Worm (Caenorhabditis elegans) whole organism, young adult: Measurements from ENCODE around the gene iglr-1.
A peak's percentile ranks its signal among the peaks of the same experiment; 100 is the strongest.

Source experiments
- B0336.3 ChIP-seq: fragments of 200-800 bp; sonication (Bioruptor generic); IDR thresholded peaks from 2 replicates; pipeline ENCODE4 v1.3.6; 2022; ENCODE audit warnings: missing genetic modification characterization, missing compliant biosample characterization
- D2030.7 ChIP-seq: fragments of 200-800 bp; sonication (Bioruptor generic); IDR thresholded peaks from 2 replicates; pipeline ENCODE4 v1.3.6; 2022; ENCODE audit warnings: missing genetic modification reagents, missing genetic modification characterization, missing compliant biosample characterization
- Y79H2A.3 ChIP-seq: fragments of 200-800 bp; sonication (Bioruptor generic); conservative IDR thresholded peaks from 2 replicates; pipeline ENCODE4 v1.3.6; 2022; ENCODE audit warnings: missing genetic modification reagents, missing genetic modification characterization, missing compliant biosample characterization
- akir-1 ChIP-seq: fragments of 200-800 bp; sonication (Bioruptor generic); optimal IDR thresholded peaks from 2 replicates; lab custom pipeline; 2018; ENCODE audit warnings: mild to moderate bottlenecking, missing genetic modification characterization, moderate library complexity, missing compliant biosample characterization
- ama-1 ChIP-seq, 3 experiments: fragments of 150-350 bp in 1 of 3; sonication (generic microtip) in 2 of 3; optimal IDR thresholded peaks; 2 replicates each; lab custom pipeline; 2014 to 2018; ENCODE audit warnings: missing biosample characterization in 2 of 3, missing genetic modification characterization in 2 of 3, missing genetic modification reagents in 2 of 3
- bed-2 ChIP-seq: fragments of 200-800 bp; sonication (Bioruptor generic); IDR thresholded peaks from 2 replicates; pipeline ENCODE4 v1.3.6; 2022; ENCODE audit warnings: missing genetic modification reagents, missing genetic modification characterization, missing compliant biosample characterization
- ceh-40 ChIP-seq: fragments of 200-800 bp; sonication (Bioruptor generic); IDR thresholded peaks from 2 replicates; pipeline ENCODE4 v1.3.6; 2022; ENCODE audit warnings: missing genetic modification characterization, missing compliant biosample characterization
- ceh-58 ChIP-seq: fragments of 200-800 bp; sonication (Bioruptor generic); IDR thresholded peaks from 2 replicates; pipeline ENCODE4 v1.3.6; 2022; ENCODE audit warnings: missing genetic modification characterization, missing compliant biosample characterization
- dpl-1 ChIP-seq: fragments of 150-350 bp; optimal IDR thresholded peaks from 2 replicates; lab custom pipeline; 2014; ENCODE audit warnings: missing biosample characterization, missing genetic modification reagents, missing genetic modification characterization
- ekl-4 ChIP-seq: fragments of 200-800 bp; sonication (Bioruptor generic); IDR thresholded peaks from 2 replicates; pipeline ENCODE4 v1.3.6; 2022; ENCODE audit warnings: missing genetic modification reagents, missing genetic modification characterization, missing compliant biosample characterization
- him-1 ChIP-seq: sonication (generic microtip); optimal IDR thresholded peaks from 2 replicates; lab custom pipeline; 2016; ENCODE audit warnings: missing genotype, missing genetic modification reagents, missing genetic modification characterization, missing compliant biosample characterization
- hlh-26 ChIP-seq: fragments of 200-800 bp; sonication (Bioruptor generic); conservative IDR thresholded peaks from 2 replicates; pipeline ENCODE4 v1.3.6; 2022; ENCODE audit warnings: missing genetic modification reagents, missing genetic modification characterization, missing compliant biosample characterization
- hrde-1 ChIP-seq: sonication (generic microtip); optimal IDR thresholded peaks from 2 replicates; lab custom pipeline; 2016; ENCODE audit warnings: missing genetic modification characterization, mild to moderate bottlenecking, missing compliant biosample characterization, moderate library complexity, missing genotype, missing genetic modification reagents, borderline replicate concordance
- lag-1 ChIP-seq: fragments of 200-800 bp; sonication (Bioruptor generic); IDR thresholded peaks from 2 replicates; pipeline ENCODE4 v1.3.6; 2022; ENCODE audit warnings: missing genetic modification reagents, missing genetic modification characterization, missing compliant biosample characterization
- let-526 ChIP-seq: fragments of 200-800 bp; sonication (Bioruptor generic); IDR thresholded peaks from 2 replicates; pipeline ENCODE4 v1.3.6; 2022; ENCODE audit warnings: missing genetic modification reagents, missing genetic modification characterization, missing compliant biosample characterization
- lin-26 ChIP-seq: fragments of 200-800 bp; sonication (Bioruptor generic); IDR thresholded peaks from 2 replicates; pipeline ENCODE4 v1.3.6; 2022; ENCODE audit warnings: missing genetic modification reagents, missing genetic modification characterization, missing compliant biosample characterization
- lin-35 ChIP-seq, 3 experiments: fragments of 150-350 bp in 2 of 3; sonication (generic microtip) in 1 of 3; optimal IDR thresholded peaks; 2 replicates each; lab custom pipeline; 2014 to 2018; ENCODE audit warnings: missing biosample characterization in 3 of 3, missing genetic modification characterization in 3 of 3, missing genetic modification reagents in 3 of 3
- lin-40 ChIP-seq: sonication (generic microtip); optimal IDR thresholded peaks from 2 replicates; lab custom pipeline; 2016; ENCODE audit warnings: missing genetic modification characterization, mild to moderate bottlenecking, missing compliant biosample characterization, missing genotype, missing genetic modification reagents
- lir-1 ChIP-seq: fragments of 200-800 bp; sonication (Bioruptor generic); conservative IDR thresholded peaks from 2 replicates; pipeline ENCODE4 v1.3.6; 2022; ENCODE audit warnings: missing genetic modification reagents, missing genetic modification characterization, missing compliant biosample characterization
- lsy-27 ChIP-seq: sonication (generic microtip); optimal IDR thresholded peaks from 2 replicates; lab custom pipeline; 2017; ENCODE audit warnings: missing genetic modification characterization, mild to moderate bottlenecking, missing compliant biosample characterization, antibody characterized with exemption, missing genotype, borderline replicate concordance; ENCODE audit not compliant: insufficient read depth
- madf-10 ChIP-seq: sonication (generic microtip); optimal IDR thresholded peaks from 2 replicates; lab custom pipeline; 2016; ENCODE audit warnings: mild to moderate bottlenecking, missing genetic modification characterization, missing compliant biosample characterization
- madf-3 ChIP-seq: fragments of 200-800 bp; sonication (Bioruptor generic); IDR thresholded peaks from 2 replicates; pipeline ENCODE4 v1.3.6; 2022; ENCODE audit warnings: missing genetic modification reagents, missing genetic modification characterization, missing compliant biosample characterization
- madf-8 ChIP-seq: fragments of 200-800 bp; sonication (Bioruptor generic); conservative IDR thresholded peaks from 2 replicates; pipeline ENCODE4 v1.3.6; 2022; ENCODE audit warnings: missing genetic modification reagents, missing genetic modification characterization, missing compliant biosample characterization
- mcd-1 ChIP-seq: fragments of 200-800 bp; sonication (Bioruptor generic); IDR thresholded peaks from 2 replicates; pipeline ENCODE4 v1.3.6; 2022; ENCODE audit warnings: missing genetic modification reagents, missing genetic modification characterization, missing compliant biosample characterization
- mes-4 ChIP-seq: sonication (generic microtip); optimal IDR thresholded peaks from 2 replicates; lab custom pipeline; 2016; ENCODE audit warnings: missing genotype, missing genetic modification characterization, missing compliant biosample characterization
- nfya-1 ChIP-seq: sonication (generic microtip); optimal IDR thresholded peaks from 2 replicates; lab custom pipeline; 2017; ENCODE audit warnings: antibody characterized with exemption, missing compliant biosample characterization, missing genetic modification characterization, borderline replicate concordance; ENCODE audit not compliant: insufficient read depth
- pha-4 ChIP-seq: fragments of 150-350 bp; sonication (generic microtip); optimal IDR thresholded peaks from 2 replicates; lab custom pipeline; 2014; ENCODE audit warnings: missing biosample characterization, missing genetic modification reagents, missing genetic modification characterization
- rpc-1 ChIP-seq, 2 experiments: fragments of 150-350 bp in 1 of 2; sonication (generic microtip) in 1 of 2; optimal IDR thresholded peaks; 2 replicates each; lab custom pipeline; 2014 to 2018; ENCODE audit warnings: missing biosample characterization in 1 of 2, missing genetic modification characterization in 1 of 2, missing genetic modification reagents in 1 of 2, missing genotype in 1 of 2
- snpc-1.1 ChIP-seq: sonication (generic microtip); optimal IDR thresholded peaks from 2 replicates; lab custom pipeline; 2017; ENCODE audit warnings: missing genetic modification characterization, mild to moderate bottlenecking, missing compliant biosample characterization, antibody characterized with exemption, moderate library complexity, missing genotype, missing genetic modification reagents; ENCODE audit not compliant: insufficient read depth
- snpc-3.4 ChIP-seq: sonication (generic microtip); optimal IDR thresholded peaks from 2 replicates; lab custom pipeline; 2017; ENCODE audit warnings: missing genetic modification characterization, mild to moderate bottlenecking, missing compliant biosample characterization, antibody characterized with exemption, moderate library complexity, missing genotype, missing genetic modification reagents
- snpc-4 ChIP-seq, 5 experiments: fragments of 150-350 bp in 1 of 5; sonication (generic microtip) in 4 of 5; optimal IDR thresholded peaks; 2 replicates each; lab custom pipeline; 2014 to 2018; ENCODE audit warnings: missing genetic modification characterization in 5 of 5, missing biosample characterization in 3 of 5, antibody characterized with exemption in 2 of 5, mild to moderate bottlenecking in 2 of 5, missing compliant biosample characterization in 2 of 5, missing genotype in 2 of 5, moderate library complexity in 2 of 5, missing genetic modification reagents in 1 of 5
- somi-1 ChIP-seq: fragments of 200-800 bp; sonication (Bioruptor generic); optimal IDR thresholded peaks from 2 replicates; lab custom pipeline; 2018; ENCODE audit warnings: mild to moderate bottlenecking, missing genetic modification characterization, missing compliant biosample characterization
- sptf-2 ChIP-seq: fragments of 200-800 bp; sonication (Bioruptor generic); optimal IDR thresholded peaks from 2 replicates; lab custom pipeline; 2018; ENCODE audit warnings: mild to moderate bottlenecking, missing genetic modification characterization, missing compliant biosample characterization
- tbp1 ChIP-seq: fragments of 200-800 bp; sonication (Bioruptor generic); optimal IDR thresholded peaks from 2 replicates; lab custom pipeline; 2018; ENCODE audit warnings: mild to moderate bottlenecking, missing genetic modification characterization, missing compliant biosample characterization
- tlf-1 ChIP-seq: fragments of 200-800 bp; sonication (Bioruptor generic); optimal IDR thresholded peaks from 2 replicates; lab custom pipeline; 2018; ENCODE audit warnings: mild to moderate bottlenecking, missing genetic modification characterization, missing compliant biosample characterization
- unc-130 ChIP-seq: sonication (generic microtip); optimal IDR thresholded peaks from 2 replicates; lab custom pipeline; 2016; ENCODE audit warnings: missing genetic modification reagents, missing genetic modification characterization, missing compliant biosample characterization
- ztf-22 ChIP-seq: fragments of 200-800 bp; sonication (Bioruptor generic); optimal IDR thresholded peaks from 2 replicates; lab custom pipeline; 2018; ENCODE audit warnings: mild to moderate bottlenecking, missing genetic modification characterization, moderate library complexity, missing compliant biosample characterization
- ztf-26 ChIP-seq: sonication (generic microtip); optimal IDR thresholded peaks from 2 replicates; lab custom pipeline; 2017; ENCODE audit warnings: missing genetic modification characterization, missing compliant biosample characterization
- ztf-28 ChIP-seq: fragments of 200-800 bp; sonication (Bioruptor generic); IDR thresholded peaks from 2 replicates; pipeline ENCODE4 v1.3.6; 2022; ENCODE audit warnings: missing genetic modification reagents, missing genetic modification characterization, missing compliant biosample characterization

The iglr-1 gene

ce11 chrX:14954548-14954947 lies 36.6 kb downstream of the iglr-1 start, which contains the start of gene pag-3:
TSS of gene pag-3 (minus strand) at chrX:14954648.
- no peak for TF ChIP-seq ceh-40 (GFP tag; lab: Robert Waterston, UW)
- no peak for TF ChIP-seq sptf-2 (GFP tag; lab: Kevin White, UChicago)
- TF ChIP-seq B0336.3, result no peak
- TF ChIP-seq unc-130, result no peak
- TF ChIP-seq madf-10, result no peak
- no peak for TF ChIP-seq snpc-1.1
- TF ChIP-seq lin-26 (GFP tag; lab: Robert Waterston, UW), result no peak
- no peak for TF ChIP-seq mes-4 (tag; lab: Kevin White, UChicago)
- TF ChIP-seq nfya-1 (tag; lab: Kevin White, UChicago), result no peak
- no peak for TF ChIP-seq dpl-1 (GFP tag; lab: Kevin White, UChicago)
- TF ChIP-seq ztf-28 (GFP tag; lab: Robert Waterston, UW), result no peak
- no peak for TF ChIP-seq lin-35 (GFP tag; optimal IDR thresholded peaks at IDR 0.05; lab: Kevin White, UChicago)
- no peak for TF ChIP-seq ceh-58 (GFP tag; lab: Robert Waterston, UW)
- no peak for TF ChIP-seq somi-1 (GFP tag; lab: Kevin White, UChicago)
- no peak for TF ChIP-seq him-1 (tag; lab: Kevin White, UChicago)
- TF ChIP-seq ama-1 (optimal IDR thresholded peaks at IDR 0.05; lab: Kevin White, UChicago), result no peak
- TF ChIP-seq ama-1 (GFP tag; optimal IDR thresholded peaks at IDR 0.05; lab: Kevin White, UChicago), result no peak

- TF ChIP-seq rpc-1 (optimal IDR thresholded peaks at IDR 0.05; lab: Kevin White, UChicago), result peak; percentile 37
- peak; percentile 65 for TF ChIP-seq rpc-1 (tag; optimal IDR thresholded peaks at IDR 0.05; lab: Kevin White, UChicago)
- no peak for TF ChIP-seq pha-4
- no peak for TF ChIP-seq hlh-26 (GFP tag; lab: Robert Waterston, UW)
- TF ChIP-seq snpc-3.4 (tag; lab: Kevin White, UChicago), result no peak
- TF ChIP-seq tlf-1 (GFP tag; lab: Kevin White, UChicago), result no peak
- TF ChIP-seq tbp1 (GFP tag; lab: Kevin White, UChicago), result peak; percentile 6
- TF ChIP-seq Y79H2A.3 (GFP tag; lab: Robert Waterston, UW), result no peak
- TF ChIP-seq D2030.7 (GFP tag; lab: Robert Waterston, UW), result peak; percentile 25; the same call in 1 of the 2 replicates
- no peak for TF ChIP-seq let-526 (GFP tag; lab: Robert Waterston, UW)
- TF ChIP-seq snpc-4 (GFP tag; optimal IDR thresholded peaks at IDR 0.05; lab: Kevin White, UChicago), result no peak
- TF ChIP-seq snpc-4 (tag; optimal IDR thresholded peaks at IDR 0.05; lab: Kevin White, UChicago), result peak in 1 of 4 experiments; percentile 36
- no peak for TF ChIP-seq ztf-26
- no peak for TF ChIP-seq lir-1 (GFP tag; lab: Robert Waterston, UW)
- TF ChIP-seq hrde-1 (tag; lab: Kevin White, UChicago), result no peak
- no peak for TF ChIP-seq snpc-1.1
- TF ChIP-seq ekl-4, result no peak
Measured at ce11 chrX:14951797-14952196, 39.4 kb downstream of the iglr-1 start.

- TF ChIP-seq mcd-1 (GFP tag; lab: Robert Waterston, UW) (no peak), lsy-27 (no peak), bed-2 (GFP tag; lab: Robert Waterston, UW) (no peak), lin-40 (tag; lab: Kevin White, UChicago) (no peak), ztf-22 (GFP tag; lab: Kevin White, UChicago) (no peak), akir-1 (GFP tag; lab: Kevin White, UChicago) (no peak), lag-1 (GFP tag; lab: Robert Waterston, UW) (no peak), Y79H2A.3 (GFP tag; lab: Robert Waterston, UW) (no peak), him-1 (tag; lab: Kevin White, UChicago) (no peak), madf-3 (no peak), madf-8 (GFP tag; lab: Robert Waterston, UW) (no peak)
- TF ChIP-seq, all 124 proteins: peak for 0
Measured at ce11 chrX:14947355-14947668, 43.9 kb downstream of the iglr-1 start.
